Fruit fly (Drosophila melanogaster) whole organism, embryonic: Measurements from ENCODE around the gene Mer.

ENCODE experiments used
- Ada2b ChIP-seq: fragments of 200-800 bp; sonication (Bioruptor generic); IDR thresholded peaks from 2 replicates; pipeline ENCODE4 v1.3.6; 2022; ENCODE audit warnings: missing biosample characterization, missing genetic modification characterization
- BEAF-32 ChIP-seq: fragments of 200-800 bp; sonication (Bioruptor generic); optimal IDR thresholded peaks from 3 replicates; lab custom pipeline; 2017; ENCODE audit warnings: missing biosample characterization, missing genetic modification characterization, mild to moderate bottlenecking, moderate library complexity, missing genetic modification reagents
- Bgb ChIP-seq: fragments of 200-800 bp; sonication (Bioruptor generic); IDR thresholded peaks from 2 replicates; pipeline ENCODE4 v1.3.6; 2022; ENCODE audit warnings: missing biosample characterization, missing genetic modification characterization; ENCODE audit not compliant: partially characterized antibody
- CG10366 ChIP-seq: fragments of 200-800 bp; sonication (Bioruptor generic); IDR thresholded peaks from 2 replicates; pipeline ENCODE4 v1.3.6; 2022; ENCODE audit warnings: missing biosample characterization, missing genetic modification characterization
- CG11456 ChIP-seq: fragments of 200-800 bp; sonication (Bioruptor generic); IDR thresholded peaks from 3 replicates; pipeline ENCODE4 v1.3.6; 2022; ENCODE audit warnings: missing biosample characterization, missing genetic modification characterization
- CG12299 ChIP-seq: fragments of 200-800 bp; sonication (Bioruptor generic); optimal IDR thresholded peaks from 2 replicates; lab custom pipeline; 2018; ENCODE audit warnings: missing biosample characterization, mild to moderate bottlenecking, missing genetic modification characterization
- CG12659 ChIP-seq: fragments of 200-800 bp; sonication (Bioruptor generic); optimal IDR thresholded peaks from 3 replicates; lab custom pipeline; 2017; ENCODE audit warnings: mild to moderate bottlenecking, missing biosample characterization, missing genetic modification reagents, missing genetic modification characterization
- CG13775 ChIP-seq: fragments of 200-800 bp; sonication (Bioruptor generic); optimal IDR thresholded peaks from 3 replicates; lab custom pipeline; 2017; ENCODE audit warnings: missing biosample characterization, mild to moderate bottlenecking, missing genetic modification characterization
- CG13894 ChIP-seq: fragments of 200-800 bp; sonication (Bioruptor generic); optimal IDR thresholded peaks from 3 replicates; lab custom pipeline; 2018; ENCODE audit warnings: missing biosample characterization, mild to moderate bottlenecking, missing genetic modification characterization, moderate library complexity
- CG14014 ChIP-seq: fragments of 200-800 bp; sonication (Bioruptor generic); IDR thresholded peaks from 2 replicates; pipeline ENCODE4 v1.3.6; 2022; ENCODE audit warnings: missing biosample characterization, missing genetic modification characterization
- CG15601 ChIP-seq: fragments of 200-800 bp; sonication (Bioruptor generic); optimal IDR thresholded peaks from 3 replicates; lab custom pipeline; 2019; ENCODE audit warnings: missing biosample characterization, mild to moderate bottlenecking, missing genetic modification characterization, moderate library complexity
- CG18011 ChIP-seq: fragments of 200-800 bp; sonication (Bioruptor generic); optimal IDR thresholded peaks from 2 replicates; lab custom pipeline; 2017; ENCODE audit warnings: missing biosample characterization, missing genetic modification characterization, mild to moderate bottlenecking, moderate library complexity, missing genotype
- CG2116 ChIP-seq: fragments of 200-800 bp; sonication (Bioruptor generic); optimal IDR thresholded peaks from 3 replicates; lab custom pipeline; 2018; ENCODE audit warnings: missing biosample characterization, mild to moderate bottlenecking, missing genetic modification characterization
- CG2678 ChIP-seq: fragments of 200-800 bp; sonication (Bioruptor generic); optimal IDR thresholded peaks from 3 replicates; lab custom pipeline; 2019; ENCODE audit warnings: missing biosample characterization, mild to moderate bottlenecking, missing genetic modification characterization, moderate library complexity
- CG30403 ChIP-seq: fragments of 200-800 bp; sonication (Bioruptor generic); optimal IDR thresholded peaks from 3 replicates; lab custom pipeline; 2016; ENCODE audit warnings: missing biosample characterization, missing genetic modification characterization
- CG31388 ChIP-seq: fragments of 200-800 bp; sonication (Bioruptor generic); optimal IDR thresholded peaks from 2 replicates; lab custom pipeline; 2016; ENCODE audit warnings: missing biosample characterization, missing genetic modification characterization
- CG34376 ChIP-seq: fragments of 200-800 bp; sonication (Bioruptor generic); optimal IDR thresholded peaks from 2 replicates; lab custom pipeline; 2018; ENCODE audit warnings: missing biosample characterization, mild to moderate bottlenecking, missing genetic modification characterization
- CG43689 ChIP-seq: fragments of 200-800 bp; sonication (Bioruptor generic); IDR thresholded peaks from 2 replicates; pipeline ENCODE4 v1.3.6; 2022; ENCODE audit warnings: missing biosample characterization, missing genetic modification characterization
- CG5180 ChIP-seq: fragments of 200-800 bp; sonication (Bioruptor generic); optimal IDR thresholded peaks from 3 replicates; lab custom pipeline; 2017; ENCODE audit warnings: missing biosample characterization, missing genetic modification characterization, mild to moderate bottlenecking, moderate library complexity, missing genetic modification reagents
- CG6791 ChIP-seq: fragments of 200-800 bp; sonication (Bioruptor generic); IDR thresholded peaks from 3 replicates; pipeline ENCODE4 v1.3.6; 2022; ENCODE audit warnings: missing biosample characterization, missing genetic modification characterization; ENCODE audit not compliant: partially characterized antibody
- CG9727 ChIP-seq: fragments of 200-800 bp; sonication (Bioruptor generic); optimal IDR thresholded peaks from 3 replicates; lab custom pipeline; 2017; ENCODE audit warnings: missing biosample characterization, mild to moderate bottlenecking, missing genetic modification characterization
- CkIIα-i1 ChIP-seq: fragments of 200-800 bp; sonication (Bioruptor generic); IDR thresholded peaks from 2 replicates; pipeline ENCODE4 v1.3.6; 2022; ENCODE audit warnings: missing biosample characterization, missing genetic modification characterization
- CrebB ChIP-seq: fragments of 200-800 bp; sonication (Bioruptor generic); optimal IDR thresholded peaks from 3 replicates; lab custom pipeline; 2018; ENCODE audit warnings: missing biosample characterization, mild to moderate bottlenecking, missing genetic modification characterization
- Dip2 ChIP-seq: fragments of 200-800 bp; sonication (Bioruptor generic); IDR thresholded peaks from 2 replicates; pipeline ENCODE4 v1.3.6; 2022; ENCODE audit warnings: missing biosample characterization, missing genetic modification characterization
- Dref ChIP-seq: fragments of 200-800 bp; sonication (Bioruptor generic); IDR thresholded peaks from 2 replicates; pipeline ENCODE4 v1.3.6; 2022; ENCODE audit warnings: missing biosample characterization, missing genetic modification characterization
- Ets65A ChIP-seq: fragments of 200-800 bp; sonication (Bioruptor generic); peaks from one replicate; lab custom pipeline; 2016; ENCODE audit warnings: missing biosample characterization, missing genetic modification characterization
- Hr3 ChIP-seq: fragments of 200-800 bp; sonication (Bioruptor generic); optimal IDR thresholded peaks from 3 replicates; lab custom pipeline; 2016; ENCODE audit warnings: missing biosample characterization, missing genetic modification characterization
- Hr78 ChIP-seq, 2 experiments: fragments of 200-800 bp in 1 of 2; fragments of >200 bp in 1 of 2; sonication (Bioruptor generic) in 1 of 2; optimal IDR thresholded peaks; 2 replicates each; lab custom pipeline; 2017 to 2019; ENCODE audit warnings: missing biosample characterization in 2 of 2, missing genetic modification characterization in 2 of 2, mild to moderate bottlenecking in 1 of 2, moderate library complexity in 1 of 2
- MBD-R2 ChIP-seq: fragments of 200-800 bp; sonication (Bioruptor generic); IDR thresholded peaks from 2 replicates; pipeline ENCODE4 v1.3.6; 2022; ENCODE audit warnings: missing biosample characterization, missing genetic modification characterization
- Mad ChIP-seq: fragments of 200-800 bp; sonication (Bioruptor generic); optimal IDR thresholded peaks from 2 replicates; lab custom pipeline; 2016; ENCODE audit warnings: missing biosample characterization, missing genetic modification characterization
- Mrtf ChIP-seq: fragments of 200-800 bp; sonication (Bioruptor generic); IDR thresholded peaks from 3 replicates; pipeline ENCODE4 v1.3.6; 2022; ENCODE audit warnings: missing biosample characterization, missing genetic modification characterization
- NC2β ChIP-seq: fragments of 200-800 bp; sonication (Bioruptor generic); optimal IDR thresholded peaks from 2 replicates; lab custom pipeline; 2016; ENCODE audit warnings: missing biosample characterization, missing genetic modification characterization
- Nf-YB ChIP-seq: fragments of 200-800 bp; sonication (Bioruptor generic); optimal IDR thresholded peaks from 3 replicates; lab custom pipeline; 2019; ENCODE audit warnings: missing biosample characterization, mild to moderate bottlenecking, missing genetic modification characterization, moderate library complexity
- Oaz ChIP-seq: fragments of 200-800 bp; sonication (Bioruptor generic); IDR thresholded peaks from 2 replicates; pipeline ENCODE4 v1.3.6; 2022; ENCODE audit warnings: missing biosample characterization, missing genetic modification characterization
- Optix ChIP-seq: fragments of 200-800 bp; sonication (Bioruptor generic); IDR thresholded peaks from 3 replicates; pipeline ENCODE4 v1.3.6; 2022; ENCODE audit warnings: missing biosample characterization, missing genetic modification characterization
- Spps ChIP-seq: fragments of 200-800 bp; sonication (Bioruptor generic); optimal IDR thresholded peaks from 2 replicates; lab custom pipeline; 2018; ENCODE audit warnings: missing biosample characterization, mild to moderate bottlenecking, missing genetic modification characterization
- Trl ChIP-seq, 3 experiments: fragments of >200 bp in 2 of 3; fragments of 200-800 bp in 1 of 3; sonication (Bioruptor generic) in 1 of 3; optimal IDR thresholded peaks; 2 replicates in 1 of 3; 3 replicates in 2 of 3; lab custom pipeline; 2016 to 2017; ENCODE audit warnings: missing biosample characterization in 1 of 3, missing genetic modification characterization in 1 of 3
- en ChIP-seq: fragments of 200-800 bp; sonication (Bioruptor generic); optimal IDR thresholded peaks from 2 replicates; lab custom pipeline; 2016; ENCODE audit warnings: missing biosample characterization, missing genetic modification characterization
- fd64A ChIP-seq: fragments of 200-800 bp; sonication (Bioruptor generic); optimal IDR thresholded peaks from 3 replicates; lab custom pipeline; 2018; ENCODE audit warnings: missing biosample characterization, mild to moderate bottlenecking, missing genetic modification characterization
- her ChIP-seq: fragments of 200-800 bp; sonication (Bioruptor generic); optimal IDR thresholded peaks from 2 replicates; lab custom pipeline; 2016; ENCODE audit warnings: missing biosample characterization, missing genetic modification characterization
- phol ChIP-seq: fragments of 200-800 bp; sonication (Bioruptor generic); optimal IDR thresholded peaks from 3 replicates; lab custom pipeline; 2018; ENCODE audit warnings: missing biosample characterization, mild to moderate bottlenecking, missing genetic modification characterization, moderate library complexity
- psq ChIP-seq: fragments of 200-800 bp; sonication (Bioruptor generic); optimal IDR thresholded peaks from 2 replicates; lab custom pipeline; 2017; ENCODE audit warnings: missing biosample characterization, missing genetic modification characterization
- sens ChIP-seq: fragments of 200-800 bp; sonication (Bioruptor generic); peaks from one replicate; lab custom pipeline; 2016; ENCODE audit warnings: missing biosample characterization, missing genetic modification characterization
- sens-2 ChIP-seq: fragments of 200-800 bp; sonication (Bioruptor generic); IDR thresholded peaks from 2 replicates; pipeline ENCODE4 v1.3.6; 2022; ENCODE audit warnings: missing biosample characterization, missing genetic modification characterization
- slp2 ChIP-seq: fragments of 200-800 bp; sonication (Bioruptor generic); optimal IDR thresholded peaks from 2 replicates; lab custom pipeline; 2016; ENCODE audit warnings: missing biosample characterization, missing genetic modification characterization
- stc ChIP-seq: fragments of 200-800 bp; sonication (Bioruptor generic); IDR thresholded peaks from 2 replicates; pipeline ENCODE4 v1.3.6; 2022; ENCODE audit warnings: missing biosample characterization, missing genetic modification characterization
- sug ChIP-seq: fragments of 200-800 bp; optimal IDR thresholded peaks from 2 replicates; lab custom pipeline; 2019; ENCODE audit warnings: missing biosample characterization, mild to moderate bottlenecking, missing genetic modification characterization, moderate library complexity
- tin ChIP-seq: fragments of 200-800 bp; sonication (Bioruptor generic); optimal IDR thresholded peaks from 3 replicates; lab custom pipeline; 2016; ENCODE audit warnings: missing biosample characterization, missing genetic modification characterization
- usp ChIP-seq: fragments of >200 bp; optimal IDR thresholded peaks from 2 replicates; lab custom pipeline; 2017; ENCODE audit warnings: missing biosample characterization, missing genetic modification characterization

Mer gene

dm6 chrX:19642819-19643504 lies 50.3 kb downstream of the Mer start, which contains the start of the genes CG12237 and Sec61gamma (continued):
- peak; percentile 59 for TF ChIP-seq Ets65A
- no peak for TF ChIP-seq CG43689
- no peak for TF ChIP-seq tin (GFP tag; lab: Kevin White, UChicago)
- peak; percentile 21; the same call in 1 of the 2 replicates for TF ChIP-seq CG10366 (GFP tag; lab: Robert Waterston, UW)
- no peak for TF ChIP-seq usp
- 0 out of 2 replicates have a peak, but pooled peaks have one; percentile 5 for TF ChIP-seq stc (GFP tag; lab: Robert Waterston, UW)
- TF ChIP-seq NC2β (GFP tag; lab: Kevin White, UChicago), result peak; percentile 53
- TF ChIP-seq phol (tag; lab: Kevin White, UChicago), result peak; percentile 33
- TF ChIP-seq Trl (optimal IDR thresholded peaks at IDR 0.05; lab: Kevin White, UChicago), result no peak
- TF ChIP-seq Trl (GFP tag; optimal IDR thresholded peaks at IDR 0.05; lab: Kevin White, UChicago), result peak; percentile 18
- no peak for TF ChIP-seq her (GFP tag; lab: Kevin White, UChicago)
- peak; percentile 9 for TF ChIP-seq Mad (GFP tag; lab: Kevin White, UChicago)
- TF ChIP-seq CG13775, result peak; percentile 5
- no peak for TF ChIP-seq Mrtf (GFP tag; lab: Robert Waterston, UW)
- TF ChIP-seq CG30403, result no peak
- TF ChIP-seq Ada2b, result no peak
- TF ChIP-seq CG13894 (tag; lab: Kevin White, UChicago), result peak; percentile 61
- no peak for TF ChIP-seq fd64A (GFP tag; lab: Kevin White, UChicago)
- TF ChIP-seq CG11456 (GFP tag; lab: Robert Waterston, UW), result peak; percentile 62; the same call in 1 of the 3 replicates
- peak; percentile 96 for TF ChIP-seq CG18011
- 0 out of 3 replicates have a peak, but pooled peaks have one; percentile 22 for TF ChIP-seq CG6791 (GFP tag; lab: Robert Waterston, UW)
- TF ChIP-seq CG12659 (GFP tag; lab: Kevin White, UChicago), result peak; percentile 77
- peak; percentile 30; the same call in 1 of the 2 replicates for TF ChIP-seq Bgb (GFP tag; lab: Robert Waterston, UW)
- no peak for TF ChIP-seq CG5180 (GFP tag; lab: Kevin White, UChicago)
- peak; percentile 85 for TF ChIP-seq MBD-R2
- no peak for TF ChIP-seq CG31388 (GFP tag; lab: Kevin White, UChicago)
- peak; percentile 44 for TF ChIP-seq sug (tag; lab: Kevin White, UChicago)
- TF ChIP-seq sens-2 (GFP tag; lab: Robert Waterston, UW), result no peak
- TF ChIP-seq Dip2 (GFP tag; lab: Robert Waterston, UW), result no peak
- no peak for TF ChIP-seq psq (GFP tag; lab: Kevin White, UChicago)
- TF ChIP-seq Optix (GFP tag; lab: Robert Waterston, UW), result no peak
- TF ChIP-seq CG2678 (tag; lab: Kevin White, UChicago), result peak; percentile 33
- TF ChIP-seq Dref (GFP tag; lab: Robert Waterston, UW), result peak; percentile 50
- TF ChIP-seq CG12299 (tag; lab: Kevin White, UChicago), result no peak
- no peak for TF ChIP-seq CkIIα-i1 (GFP tag; lab: Robert Waterston, UW)
- TF ChIP-seq Spps (tag; lab: Kevin White, UChicago), result no peak
- TF ChIP-seq sens (GFP tag; lab: Kevin White, UChicago), result peak; percentile 71
- TF ChIP-seq Nf-YB (GFP tag; lab: Kevin White, UChicago), result peak; percentile 16
- TF ChIP-seq CrebB, result peak; percentile 0
- peak; percentile 24 for TF ChIP-seq CG15601 (tag; lab: Kevin White, UChicago)
- peak; percentile 9; the same call in 1 of the 2 replicates for TF ChIP-seq CG14014
- TF ChIP-seq Oaz (GFP tag; lab: Robert Waterston, UW), result no peak
- TF ChIP-seq CG9727 (GFP tag; lab: Kevin White, UChicago), result peak; percentile 25
- peak; percentile 43 for TF ChIP-seq CG2116 (GFP tag; lab: Kevin White, UChicago)
- no peak for TF ChIP-seq en (GFP tag; lab: Kevin White, UChicago)
- TF ChIP-seq BEAF-32 (GFP tag; lab: Kevin White, UChicago), result peak; percentile 44
- peak; percentile 13 for TF ChIP-seq slp2 (GFP tag; lab: Kevin White, UChicago)
- TF ChIP-seq CG34376 (GFP tag; lab: Kevin White, UChicago), result peak; percentile 48
- TF ChIP-seq Hr78 (GFP tag; optimal IDR thresholded peaks at IDR 0.05; lab: Kevin White, UChicago), result no peak
- no peak for TF ChIP-seq Hr3 (GFP tag; lab: Kevin White, UChicago)
